Fruit fly (Drosophila melanogaster) whole organism, embryonic: ENCODE measurements around the gene Npc2f.

ENCODE experiments used
- Atf-2 ChIP-seq: fragments of 200-800 bp; sonication (Bioruptor generic); optimal IDR thresholded peaks from 2 replicates; lab custom pipeline; 2016; ENCODE audit warnings: missing biosample characterization, missing genetic modification characterization
- Bgb ChIP-seq: fragments of 200-800 bp; sonication (Bioruptor generic); IDR thresholded peaks from 2 replicates; pipeline ENCODE4 v1.3.6; 2022; ENCODE audit warnings: missing biosample characterization, missing genetic modification characterization; ENCODE audit not compliant: partially characterized antibody
- CG10209 ChIP-seq: fragments of 200-800 bp; sonication (Bioruptor generic); optimal IDR thresholded peaks from 3 replicates; lab custom pipeline; 2017; ENCODE audit warnings: missing biosample characterization, mild to moderate bottlenecking, missing genetic modification characterization, missing genetic modification reagents
- CG10274 ChIP-seq: fragments of 200-800 bp; sonication (Bioruptor generic); optimal IDR thresholded peaks from 3 replicates; lab custom pipeline; 2017; ENCODE audit warnings: missing biosample characterization, mild to moderate bottlenecking, missing genetic modification characterization
- CG10462 ChIP-seq: fragments of 200-800 bp; sonication (Bioruptor generic); optimal IDR thresholded peaks from 2 replicates; lab custom pipeline; 2016; ENCODE audit warnings: missing biosample characterization, missing genetic modification characterization
- CG11093 ChIP-seq: fragments of 200-800 bp; sonication (Bioruptor generic); IDR thresholded peaks from 3 replicates; pipeline ENCODE4 v1.3.6; 2022; ENCODE audit warnings: missing biosample characterization, missing genetic modification characterization
- CG11504 ChIP-seq: fragments of 200-800 bp; sonication (Bioruptor generic); optimal IDR thresholded peaks from 3 replicates; lab custom pipeline; 2019; ENCODE audit warnings: missing biosample characterization, mild to moderate bottlenecking, missing genetic modification characterization, moderate library complexity
- CG1602 ChIP-seq: fragments of 200-800 bp; sonication (Bioruptor generic); optimal IDR thresholded peaks from 3 replicates; lab custom pipeline; 2016; ENCODE audit warnings: missing biosample characterization, missing genetic modification characterization
- CG17612 ChIP-seq: fragments of 200-800 bp; sonication (Bioruptor generic); IDR thresholded peaks from 2 replicates; pipeline ENCODE4 v1.3.6; 2022; ENCODE audit warnings: missing biosample characterization, missing genetic modification characterization
- CG2199 ChIP-seq: fragments of 200-800 bp; sonication (Bioruptor generic); IDR thresholded peaks from 3 replicates; pipeline ENCODE4 v1.3.6; 2022; ENCODE audit warnings: missing biosample characterization, missing genetic modification characterization
- CG33213 ChIP-seq: fragments of 200-800 bp; sonication (Bioruptor generic); optimal IDR thresholded peaks from 3 replicates; lab custom pipeline; 2016; ENCODE audit warnings: missing biosample characterization, missing genetic modification characterization
- CG4282 ChIP-seq: fragments of 200-800 bp; sonication (Bioruptor generic); optimal IDR thresholded peaks from 2 replicates; lab custom pipeline; 2016; ENCODE audit warnings: missing biosample characterization, missing genetic modification characterization
- CG4328 ChIP-seq: fragments of 200-800 bp; sonication (Bioruptor generic); optimal IDR thresholded peaks from 3 replicates; lab custom pipeline; 2017; ENCODE audit warnings: missing biosample characterization, missing genetic modification reagents, missing genetic modification characterization
- CG7839 ChIP-seq: fragments of 200-800 bp; sonication (Bioruptor generic); optimal IDR thresholded peaks from 3 replicates; lab custom pipeline; 2018; ENCODE audit warnings: missing biosample characterization, mild to moderate bottlenecking, missing genetic modification characterization, moderate library complexity
- CG9727 ChIP-seq: fragments of 200-800 bp; sonication (Bioruptor generic); optimal IDR thresholded peaks from 3 replicates; lab custom pipeline; 2017; ENCODE audit warnings: missing biosample characterization, mild to moderate bottlenecking, missing genetic modification characterization
- Camta ChIP-seq: fragments of 200-800 bp; sonication (Bioruptor generic); optimal IDR thresholded peaks from 2 replicates; lab custom pipeline; 2016; ENCODE audit warnings: missing biosample characterization, missing genetic modification characterization
- CoRest ChIP-seq: fragments of 200-800 bp; sonication (Bioruptor generic); optimal IDR thresholded peaks from 3 replicates; lab custom pipeline; 2018; ENCODE audit warnings: missing biosample characterization, mild to moderate bottlenecking, missing genetic modification characterization, moderate library complexity
- D19A ChIP-seq: fragments of 200-800 bp; optimal IDR thresholded peaks from 3 replicates; lab custom pipeline; 2019; ENCODE audit warnings: missing biosample characterization, mild to moderate bottlenecking, missing genetic modification characterization, moderate library complexity
- Dip3 ChIP-seq: fragments of 200-800 bp; sonication (Bioruptor generic); optimal IDR thresholded peaks from 3 replicates; lab custom pipeline; 2016; ENCODE audit warnings: missing biosample characterization, missing genetic modification characterization
- HHEX ChIP-seq: fragments of 200-800 bp; sonication (Bioruptor generic); optimal IDR thresholded peaks from 3 replicates; lab custom pipeline; 2017; ENCODE audit warnings: missing biosample characterization, mild to moderate bottlenecking, missing genetic modification characterization, missing genetic modification reagents
- HLH4C ChIP-seq: fragments of 200-800 bp; sonication (Bioruptor generic); IDR thresholded peaks from 3 replicates; pipeline ENCODE4 v1.3.6; 2022; ENCODE audit warnings: missing biosample characterization, missing genetic modification characterization; ENCODE audit not compliant: partially characterized antibody
- Hr78 ChIP-seq, 2 experiments: fragments of 200-800 bp in 1 of 2; fragments of >200 bp in 1 of 2; sonication (Bioruptor generic) in 1 of 2; optimal IDR thresholded peaks; 2 replicates each; lab custom pipeline; 2017 to 2019; ENCODE audit warnings: missing biosample characterization in 2 of 2, missing genetic modification characterization in 2 of 2, mild to moderate bottlenecking in 1 of 2, moderate library complexity in 1 of 2
- Mad ChIP-seq: fragments of 200-800 bp; sonication (Bioruptor generic); optimal IDR thresholded peaks from 2 replicates; lab custom pipeline; 2016; ENCODE audit warnings: missing biosample characterization, missing genetic modification characterization
- Nf-YA ChIP-seq: fragments of 200-800 bp; sonication (Bioruptor generic); IDR thresholded peaks from 2 replicates; pipeline ENCODE4 v1.3.6; 2022; ENCODE audit warnings: missing biosample characterization, missing genetic modification characterization
- PHDP ChIP-seq: fragments of 200-800 bp; sonication (Bioruptor generic); optimal IDR thresholded peaks from 3 replicates; lab custom pipeline; 2018; ENCODE audit warnings: missing biosample characterization, mild to moderate bottlenecking, missing genetic modification characterization, moderate library complexity
- Ravus ChIP-seq: fragments of 200-800 bp; sonication (Bioruptor generic); IDR thresholded peaks from 2 replicates; pipeline ENCODE4 v1.3.6; 2022; ENCODE audit warnings: missing biosample characterization, missing genetic modification characterization
- TFAM ChIP-seq: fragments of 200-800 bp; sonication (Bioruptor generic); optimal IDR thresholded peaks from 2 replicates; lab custom pipeline; 2017; ENCODE audit warnings: missing biosample characterization, missing genetic modification characterization, inconsistent platforms
- Vsx1 ChIP-seq: fragments of 200-800 bp; sonication (Bioruptor generic); optimal IDR thresholded peaks from 2 replicates; lab custom pipeline; 2017; ENCODE audit warnings: missing biosample characterization, mild to moderate bottlenecking, missing genetic modification characterization, missing genetic modification reagents
- ara ChIP-seq: fragments of 200-800 bp; sonication (Bioruptor generic); IDR thresholded peaks from 2 replicates; pipeline ENCODE4 v1.3.6; 2022; ENCODE audit warnings: missing biosample characterization, missing genetic modification characterization
- caup ChIP-seq: fragments of 200-800 bp; sonication (Bioruptor generic); optimal IDR thresholded peaks from 3 replicates; lab custom pipeline; 2017; ENCODE audit warnings: missing biosample characterization, mild to moderate bottlenecking, missing genetic modification characterization, moderate library complexity; ENCODE audit not compliant: severe bottlenecking
- cg ChIP-seq: fragments of 200-800 bp; sonication (Bioruptor generic); optimal IDR thresholded peaks from 3 replicates; lab custom pipeline; 2019; ENCODE audit warnings: missing biosample characterization, mild to moderate bottlenecking, missing genetic modification characterization, moderate library complexity
- disco-r ChIP-seq: fragments of 200-800 bp; sonication (Bioruptor generic); optimal IDR thresholded peaks from 2 replicates; lab custom pipeline; 2016; ENCODE audit warnings: missing biosample characterization, missing genetic modification characterization
- eyg ChIP-seq: fragments of 200-800 bp; sonication (Bioruptor generic); optimal IDR thresholded peaks from 3 replicates; lab custom pipeline; 2016; ENCODE audit warnings: missing biosample characterization, missing genetic modification characterization
- fd102C ChIP-seq: fragments of 200-800 bp; sonication (Bioruptor generic); optimal IDR thresholded peaks from 2 replicates; lab custom pipeline; 2018; ENCODE audit warnings: missing biosample characterization, mild to moderate bottlenecking, missing genetic modification characterization, moderate library complexity
- fd96Cb ChIP-seq: fragments of 200-800 bp; sonication (Bioruptor generic); optimal IDR thresholded peaks from 2 replicates; lab custom pipeline; 2018; ENCODE audit warnings: missing biosample characterization, mild to moderate bottlenecking, missing genetic modification characterization, moderate library complexity
- grau ChIP-seq: fragments of 200-800 bp; optimal IDR thresholded peaks from 3 replicates; lab custom pipeline; 2019; ENCODE audit warnings: missing biosample characterization, mild to moderate bottlenecking, missing genetic modification characterization, moderate library complexity
- her ChIP-seq: fragments of 200-800 bp; sonication (Bioruptor generic); optimal IDR thresholded peaks from 2 replicates; lab custom pipeline; 2016; ENCODE audit warnings: missing biosample characterization, missing genetic modification characterization
- knrl ChIP-seq: fragments of 200-800 bp; sonication (Bioruptor generic); IDR thresholded peaks from 3 replicates; pipeline ENCODE4 v1.3.6; 2022; ENCODE audit warnings: missing biosample characterization, missing genetic modification characterization; ENCODE audit not compliant: partially characterized antibody
- lbe ChIP-seq: fragments of 200-800 bp; sonication (Bioruptor generic); optimal IDR thresholded peaks from 2 replicates; lab custom pipeline; 2016; ENCODE audit warnings: missing biosample characterization, mild to moderate bottlenecking, missing genetic modification characterization
- lola ChIP-seq, 3 experiments: fragments of >200 bp in 2 of 3; fragments of 200-800 bp in 1 of 3; sonication (Bioruptor generic) in 1 of 3; optimal IDR thresholded peaks; 2 replicates each; lab custom pipeline; 2017 to 2019; ENCODE audit warnings: missing biosample characterization in 3 of 3, missing genetic modification characterization in 3 of 3, mild to moderate bottlenecking in 1 of 3, moderate library complexity in 1 of 3
- luna ChIP-seq: fragments of 200-800 bp; sonication (Bioruptor generic); optimal IDR thresholded peaks from 2 replicates; lab custom pipeline; 2016; ENCODE audit warnings: missing biosample characterization, missing genetic modification characterization
- org-1 ChIP-seq: fragments of 200-800 bp; sonication (Bioruptor generic); optimal IDR thresholded peaks from 2 replicates; lab custom pipeline; 2017; ENCODE audit warnings: missing biosample characterization, missing genetic modification characterization
- pan ChIP-seq, 4 experiments: fragments of >200 bp in 3 of 4; fragments of 200-800 bp in 1 of 4; sonication (Bioruptor generic) in 1 of 4; optimal IDR thresholded peaks in 3 of 4; IDR thresholded peaks in 1 of 4; 2 replicates each; pipeline versions ENCODE4 v1.3.6 to Lab custom; 2017 to 2022; ENCODE audit warnings: missing biosample characterization in 2 of 4, missing genetic modification characterization in 2 of 4, mixed read lengths in 1 of 4
- pb ChIP-seq: fragments of 200-800 bp; sonication (Bioruptor generic); optimal IDR thresholded peaks from 3 replicates; lab custom pipeline; 2016; ENCODE audit warnings: missing biosample characterization, missing genetic modification characterization
- pfk ChIP-seq: fragments of 200-800 bp; sonication (Bioruptor generic); optimal IDR thresholded peaks from 2 replicates; lab custom pipeline; 2018; ENCODE audit warnings: missing biosample characterization, mild to moderate bottlenecking, missing genetic modification characterization, moderate library complexity
- sens ChIP-seq: fragments of 200-800 bp; sonication (Bioruptor generic); peaks from one replicate; lab custom pipeline; 2016; ENCODE audit warnings: missing biosample characterization, missing genetic modification characterization
- seq ChIP-seq: fragments of 200-800 bp; sonication (Bioruptor generic); IDR thresholded peaks from 2 replicates; pipeline ENCODE4 v1.3.6; 2022; ENCODE audit warnings: missing biosample characterization, missing genetic modification characterization
- stwl ChIP-seq: fragments of 200-800 bp; sonication (Bioruptor generic); optimal IDR thresholded peaks from 3 replicates; lab custom pipeline; 2018; ENCODE audit warnings: missing biosample characterization, mild to moderate bottlenecking, missing genetic modification characterization, moderate library complexity
- tin ChIP-seq: fragments of 200-800 bp; sonication (Bioruptor generic); optimal IDR thresholded peaks from 3 replicates; lab custom pipeline; 2016; ENCODE audit warnings: missing biosample characterization, missing genetic modification characterization
- tio ChIP-seq: fragments of 200-800 bp; sonication (Bioruptor generic); optimal IDR thresholded peaks from 2 replicates; lab custom pipeline; 2017; ENCODE audit warnings: missing biosample characterization, missing genetic modification characterization, inconsistent platforms

The Npc2f gene

DNA sequence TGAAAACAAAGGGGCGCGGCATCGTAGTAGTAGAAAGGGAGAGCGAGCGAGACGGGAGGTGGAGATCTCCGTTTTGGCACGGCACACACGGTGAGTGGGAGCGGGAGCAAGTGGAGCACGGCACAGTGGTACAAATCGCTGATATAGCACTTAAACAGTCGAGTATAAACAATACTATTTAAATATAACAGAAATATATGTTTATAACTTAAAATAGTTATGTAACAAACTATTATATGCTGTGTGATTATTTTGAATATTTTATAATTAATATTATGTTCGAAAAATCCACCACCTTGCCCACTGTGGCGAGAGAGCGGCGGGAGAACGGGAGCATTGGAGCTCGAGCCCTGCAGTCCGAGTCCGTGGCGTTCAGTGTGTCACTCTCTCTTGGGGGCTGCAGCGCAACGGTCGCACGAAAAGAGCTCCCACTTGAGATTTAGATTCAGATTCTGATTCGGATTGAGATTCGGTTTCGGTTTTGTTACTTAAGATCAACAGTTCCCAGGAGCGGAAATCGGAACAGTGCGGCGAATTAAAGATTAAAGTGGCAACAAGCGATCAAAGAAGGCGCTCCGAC lies 3.4 kb downstream of the Npc2f start, which contains the start of gene Kal1 (continued):
- TF ChIP-seq HHEX (GFP tag; lab: Kevin White, UChicago) (peak; percentile 91), lbe (GFP tag; lab: Kevin White, UChicago) (peak; percentile 96), pan (optimal IDR thresholded peaks at IDR 0.05; lab: Kevin White, UChicago) (no peak), pan (GFP tag; optimal IDR thresholded peaks at IDR 0.05 in 1 of 2, IDR thresholded peaks at IDR 0.05 in 1 of 2) (peak in 1 of 2 experiments; percentile 94), Hr78 (GFP tag; optimal IDR thresholded peaks at IDR 0.05; lab: Kevin White, UChicago) (peak in 1 of 2 experiments; percentile 82), Ravus (GFP tag; lab: Robert Waterston, UW) (peak; percentile 67; the same call in 1 of the 2 replicates), ara (peak; percentile 92), tin (GFP tag; lab: Kevin White, UChicago) (peak; percentile 90), disco-r (no peak), caup (GFP tag; lab: Kevin White, UChicago) (peak; percentile 81), CoRest (tag; lab: Kevin White, UChicago) (peak; percentile 90), CG11504 (peak; percentile 95), CG4282 (no peak), PHDP (tag; lab: Kevin White, UChicago) (peak; percentile 96), CG10274 (GFP tag; lab: Kevin White, UChicago) (peak; percentile 66), fd96Cb (tag; lab: Kevin White, UChicago) (peak; percentile 94), CG7839 (tag; lab: Kevin White, UChicago) (peak; percentile 94), pb (GFP tag; lab: Kevin White, UChicago) (no peak), CG10462 (GFP tag; lab: Kevin White, UChicago) (peak; percentile 72), Dip3 (no peak), seq (GFP tag; lab: Robert Waterston, UW) (peak; percentile 95), HLH4C (GFP tag; lab: Robert Waterston, UW) (peak; percentile 39; the same call in 1 of the 3 replicates), luna (GFP tag; lab: Kevin White, UChicago) (no peak), CG2199 (GFP tag; lab: Robert Waterston, UW) (peak; percentile 85; the same call in 2 of the 3 replicates), cg (GFP tag; lab: Kevin White, UChicago) (peak; percentile 26), Bgb (no peak), eyg (GFP tag; lab: Kevin White, UChicago) (no peak), CG33213 (GFP tag; lab: Kevin White, UChicago) (peak; percentile 2), Camta (peak; percentile 39), Atf-2 (GFP tag; lab: Kevin White, UChicago) (peak; percentile 20), org-1 (GFP tag; lab: Kevin White, UChicago) (peak; percentile 90), TFAM (GFP tag; lab: Kevin White, UChicago) (peak; percentile 63), stwl (tag; lab: Kevin White, UChicago) (peak; percentile 32), knrl (0 out of 3 replicates have a peak, but pooled peaks have one; percentile 38), Nf-YA (GFP tag; lab: Robert Waterston, UW) (peak; percentile 84)

DNA sequence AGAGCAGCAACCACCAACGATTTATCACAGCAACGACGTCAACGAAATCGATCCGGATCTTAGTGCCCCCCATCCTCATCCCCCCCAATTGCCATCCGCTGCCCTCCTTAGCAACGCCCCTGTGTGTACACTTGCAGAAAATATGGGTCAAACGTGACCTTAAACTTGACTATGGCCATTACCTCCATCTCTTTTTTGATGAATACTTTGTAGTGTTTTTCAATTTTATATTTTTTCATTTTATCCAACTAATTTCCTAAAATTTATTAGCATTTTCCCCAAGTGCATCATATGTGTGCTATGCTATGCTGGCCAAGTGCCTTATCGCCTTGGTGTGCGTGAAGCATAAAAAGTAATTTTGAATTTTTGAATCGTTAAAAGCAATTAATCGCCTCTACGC lies 5.3 kb downstream of the Npc2f start:
- TF ChIP-seq lola (GFP tag; optimal IDR thresholded peaks at IDR 0.05; lab: Kevin White, UChicago) (peak in 1 of 3 experiments; percentile 3), sens (peak; percentile 82), pfk (no peak), CG10209 (GFP tag; lab: Kevin White, UChicago) (no peak), Vsx1 (no peak), CG9727 (GFP tag; lab: Kevin White, UChicago) (no peak), CG4328 (GFP tag; lab: Kevin White, UChicago) (no peak), grau (tag; lab: Kevin White, UChicago) (peak; percentile 15), fd102C (GFP tag; lab: Kevin White, UChicago) (no peak), CG17612 (GFP tag; lab: Robert Waterston, UW) (no peak), Mad (GFP tag; lab: Kevin White, UChicago) (no peak), CG1602 (GFP tag; lab: Kevin White, UChicago) (peak; percentile 3), her (no peak), CG11093 (no peak), D19A (peak; percentile 37), tio (GFP tag; lab: Kevin White, UChicago) (no peak)
